Fruit fly (Drosophila melanogaster): ENCODE results near the gene hzg.

Gene hzg

DNA sequence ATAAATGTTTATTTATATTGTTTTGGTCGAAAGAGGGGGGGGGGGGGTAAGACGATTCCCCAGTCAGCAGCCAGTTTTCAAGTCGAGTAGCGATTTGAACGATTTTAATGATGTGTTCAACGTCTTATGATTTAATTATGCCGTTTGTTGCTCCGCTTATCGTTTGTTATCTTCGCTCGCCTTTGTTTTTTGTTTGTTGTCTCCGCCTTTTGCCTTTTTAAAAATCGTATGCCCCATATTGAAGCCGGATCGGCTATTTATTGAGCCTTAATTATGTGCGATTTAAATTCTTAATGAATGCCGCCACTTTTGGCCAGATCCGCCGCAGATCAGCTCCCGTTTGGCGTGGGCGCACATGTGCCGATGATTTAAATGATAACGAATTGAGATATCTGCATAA is 10.0 kb upstream of the hzg start:
- no peak for TF ChIP-seq CG8478 (optimal IDR thresholded peaks at IDR 0.05)
- no peak for TF ChIP-seq CTCF (optimal IDR thresholded peaks at IDR 0.05)

- TF ChIP-seq CG8478 (optimal IDR thresholded peaks at IDR 0.05) (no peak), CTCF (optimal IDR thresholded peaks at IDR 0.05) (no peak)
Observed at dm6 chr3L:16013198-16013982, 8.9 kb upstream of the hzg start.

DNA sequence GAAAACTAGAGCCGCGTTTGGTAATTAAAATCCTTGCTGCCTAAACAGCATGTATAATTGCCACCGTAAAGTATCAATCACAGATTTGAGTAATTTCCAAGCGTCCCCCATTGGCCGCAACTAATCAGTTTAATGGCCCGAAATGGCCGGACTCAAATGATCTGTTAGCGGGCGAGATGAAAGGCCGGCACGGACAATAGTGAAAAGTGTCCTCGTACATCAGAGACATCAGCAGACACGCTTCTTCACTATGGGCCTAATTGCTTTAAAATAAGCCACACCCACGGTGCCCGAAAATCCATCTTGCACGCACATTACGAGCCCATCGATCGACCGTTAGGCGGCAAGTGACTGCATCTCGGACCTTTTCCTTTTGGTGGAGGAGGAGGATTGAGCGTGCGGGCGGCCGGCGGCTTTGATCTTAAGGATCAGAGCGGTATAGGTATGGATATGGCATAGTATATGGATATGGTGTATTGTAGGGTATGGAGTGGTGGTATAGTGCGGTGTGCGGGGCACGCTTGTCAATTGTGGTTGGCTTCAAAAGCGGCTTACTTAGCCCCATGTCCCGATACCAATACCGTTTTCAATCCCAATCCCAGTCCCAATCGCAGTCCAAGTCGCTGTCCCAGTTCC is 7.9 kb upstream of the hzg start:
- TF ChIP-seq CTCF (optimal IDR thresholded peaks at IDR 0.05) (no peak), CG8478 (optimal IDR thresholded peaks at IDR 0.05) (no peak)

- TF ChIP-seq CTCF (optimal IDR thresholded peaks at IDR 0.05) (peak; percentile 55), CG8478 (optimal IDR thresholded peaks at IDR 0.05) (no peak)
Observed at dm6 chr3L:16011319-16012210, 7.0 kb upstream of the hzg start, which contains the start of gene mib1. Gene mib1, minus strand, starts transcription at chr3L:16011812.

- no peak for TF ChIP-seq CTCF (optimal IDR thresholded peaks at IDR 0.05)
Observed at dm6 chr3L:16010176-16010575, 5.6 kb upstream of the hzg start.

- TF ChIP-seq CG8478 (optimal IDR thresholded peaks at IDR 0.05): no peak
- TF ChIP-seq CTCF (optimal IDR thresholded peaks at IDR 0.05): no peak
Observed at dm6 chr3L:16002116-16002716, 2.3 kb downstream of the hzg start.

dm6 chr3L:16001164-16001679 is 3.3 kb downstream of the hzg start:
- TF ChIP-seq CG8478 (optimal IDR thresholded peaks at IDR 0.05): no peak
- no peak for TF ChIP-seq CTCF (optimal IDR thresholded peaks at IDR 0.05)

- no peak for TF ChIP-seq CG8478 (optimal IDR thresholded peaks at IDR 0.05)
- no peak for TF ChIP-seq CTCF (optimal IDR thresholded peaks at IDR 0.05)
Observed at dm6 chr3L:15999358-16000005, 5.1 kb downstream of the hzg start.

DNA sequence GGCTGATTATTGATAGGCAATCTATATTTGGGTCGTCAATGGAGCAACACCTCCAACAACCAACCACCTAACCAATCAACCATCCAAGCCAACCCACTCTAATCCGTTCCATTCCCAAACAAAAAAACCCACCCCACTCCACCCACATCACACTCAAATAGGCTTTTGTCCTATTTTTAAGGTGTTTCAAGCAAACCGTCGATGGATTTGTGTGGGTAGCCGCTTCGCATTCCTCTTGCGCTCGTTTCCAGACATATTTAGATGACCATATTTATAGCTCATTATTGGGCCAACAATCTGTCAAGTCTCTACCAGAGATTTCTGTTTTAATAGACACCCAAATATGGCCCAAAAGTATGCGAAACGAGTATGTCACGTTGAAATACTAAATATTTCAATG is 6.3 kb downstream of the hzg start:
- TF ChIP-seq CTCF (optimal IDR thresholded peaks at IDR 0.05): no peak
- TF ChIP-seq CG8478 (optimal IDR thresholded peaks at IDR 0.05): no peak

dm6 chr3L:15996019-15996418 is 8.5 kb downstream of the hzg start:
- TF ChIP-seq CTCF (optimal IDR thresholded peaks at IDR 0.05): no peak
- no peak for TF ChIP-seq CG8478 (optimal IDR thresholded peaks at IDR 0.05)

dm6 chr3L:15988039-15988546 is 16.4 kb downstream of the hzg start, which contains the start of gene Hip14:
Gene Hip14, plus strand, starts transcription at chr3L:15988236.
- TF ChIP-seq CTCF (optimal IDR thresholded peaks at IDR 0.05): peak in 1 of 2 experiments; percentile 32
- TF ChIP-seq CG8478 (optimal IDR thresholded peaks at IDR 0.05): no peak

- TF ChIP-seq CTCF (optimal IDR thresholded peaks at IDR 0.05) (no peak), CG8478 (optimal IDR thresholded peaks at IDR 0.05) (no peak)
Observed at dm6 chr3L:15987635-15988034, 16.9 kb downstream of the hzg start, which contains the start of gene PolD1. Gene PolD1, minus strand, starts transcription at chr3L:15987815.

- no peak for TF ChIP-seq CTCF (optimal IDR thresholded peaks at IDR 0.05)
- no peak for TF ChIP-seq CG8478 (optimal IDR thresholded peaks at IDR 0.05)
Observed at dm6 chr3L:15982783-15983432, 21.6 kb downstream of the hzg start, which contains the start of the genes brm and Arl1. Gene brm, minus strand, starts transcription at chr3L:15982869. Gene Arl1, plus strand, starts transcription at chr3L:15983135.
